Worm (Caenorhabditis elegans): ENCODE data around the gene ZK180.6.

The ZK180.6 gene

DNA sequence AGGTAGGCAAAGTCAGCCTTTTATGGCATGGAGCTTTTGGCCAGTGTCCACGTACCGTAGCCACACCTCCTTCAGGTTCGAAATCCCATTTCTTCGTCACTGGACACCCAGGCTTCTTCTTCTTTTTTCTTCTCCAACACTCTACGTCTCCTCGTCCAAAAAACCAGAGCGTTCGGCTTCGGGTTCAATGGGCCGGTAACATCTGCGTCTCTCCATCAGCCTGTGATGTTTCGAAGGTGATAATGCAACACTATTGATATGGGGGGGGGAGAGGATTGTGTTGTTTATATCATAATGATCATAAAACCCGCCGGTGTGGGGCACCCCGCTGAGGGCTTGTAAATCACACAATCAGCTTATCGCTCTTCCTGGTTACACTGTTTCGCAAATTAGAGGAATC is at the start of gene ZK180.6:
Gene ZK180.6, minus strand, starts transcription at position 101 of the 400 bp plus-strand sequence.
- TF ChIP-seq elt-1 (tag; optimal IDR thresholded peaks at IDR 0.05) (no peak), eor-1 (tag; optimal IDR thresholded peaks at IDR 0.05) (no peak), lin-39 (tag; optimal IDR thresholded peaks at IDR 0.05) (no peak), ceh-9 (tag; optimal IDR thresholded peaks at IDR 0.05) (no peak), fos-1 (tag; optimal IDR thresholded peaks at IDR 0.05) (no peak), nhr-77 (tag; optimal IDR thresholded peaks at IDR 0.05) (no peak)

ce11 chrIV:4574051-4574450 is 49.2 kb upstream of the ZK180.6 start:
- no peak for TF ChIP-seq mml-1 (tag; optimal IDR thresholded peaks at IDR 0.05)
- TF ChIP-seq nfya-1 (tag; optimal IDR thresholded peaks at IDR 0.05; ENCODE audit: insufficient read depth), result peak; percentile 21

DNA sequence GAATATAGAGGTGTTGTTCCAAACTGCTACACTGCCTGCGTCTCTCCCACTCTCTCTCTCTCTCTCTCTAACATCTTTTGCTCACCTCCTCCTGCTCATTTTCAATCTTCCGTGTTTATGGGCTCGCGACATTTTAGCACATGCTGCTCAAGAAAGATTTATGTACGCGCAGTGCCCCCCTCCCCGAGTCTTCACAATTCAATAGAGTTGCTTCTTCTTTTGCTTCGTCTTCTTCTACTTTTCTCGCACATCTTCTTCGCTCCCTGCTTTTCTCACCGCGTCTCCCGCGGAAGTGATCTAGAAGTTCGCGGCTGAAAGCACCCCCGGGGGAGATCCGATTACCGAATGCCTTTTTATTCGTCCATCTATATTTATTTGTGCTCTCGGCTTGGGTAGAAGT is 45.8 kb upstream of the ZK180.6 start:
- TF ChIP-seq nhr-77 (tag; optimal IDR thresholded peaks at IDR 0.05) (no peak), ceh-16 (tag; optimal IDR thresholded peaks at IDR 0.05) (no peak), pha-4 (tag; optimal IDR thresholded peaks at IDR 0.05) (no peak), nfya-1 (tag; optimal IDR thresholded peaks at IDR 0.05; ENCODE audit: insufficient read depth) (peak; percentile 11), fkh-10 (GFP tag; optimal IDR thresholded peaks at IDR 0.05) (peak; percentile 63), ztf-11 (tag; optimal IDR thresholded peaks at IDR 0.05) (no peak)

DNA sequence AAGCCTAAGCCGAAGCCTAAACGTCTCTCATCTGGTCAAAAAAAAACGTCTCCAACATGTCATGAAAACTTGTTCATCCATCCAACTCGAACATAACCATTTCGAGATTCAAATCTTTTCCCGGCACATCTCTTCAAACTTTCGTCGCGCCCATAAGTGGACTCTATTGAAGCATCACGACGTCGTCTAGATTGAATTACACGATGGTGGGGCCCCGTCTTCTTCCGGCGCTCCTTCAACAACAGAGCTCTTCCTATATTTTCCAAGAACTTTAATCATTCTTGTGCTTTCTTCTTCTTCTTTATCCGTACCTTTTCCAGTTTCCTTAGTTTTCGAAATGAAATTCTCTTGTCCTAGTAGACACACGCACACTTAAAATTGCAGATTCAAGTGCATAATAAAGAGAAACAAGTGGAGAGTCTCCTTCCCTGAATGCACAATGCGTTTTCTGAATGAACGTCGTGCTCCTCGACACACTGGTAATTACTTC is 43.6 kb upstream of the ZK180.6 start, which contains the start of gene F28E10.1:
Gene F28E10.1, plus strand, starts transcription at position 440 of the 490 bp plus-strand sequence.
- TF ChIP-seq ceh-28 (tag; optimal IDR thresholded peaks at IDR 0.05) (no peak), nhr-67 (tag; optimal IDR thresholded peaks at IDR 0.05) (no peak), ztf-4 (tag; optimal IDR thresholded peaks at IDR 0.05) (no peak), pqm-1 (tag; optimal IDR thresholded peaks at IDR 0.05) (no peak), fos-1 (tag; optimal IDR thresholded peaks at IDR 0.05) (no peak), lin-39 (tag; optimal IDR thresholded peaks at IDR 0.05) (peak; percentile 1), nhr-12 (tag; optimal IDR thresholded peaks at IDR 0.05) (no peak), fkh-10 (GFP tag; optimal IDR thresholded peaks at IDR 0.05) (peak; percentile 73), unc-39 (tag; optimal IDR thresholded peaks at IDR 0.05) (no peak), nhr-25 (tag; optimal IDR thresholded peaks at IDR 0.05) (no peak), snpc-4 (tag; optimal IDR thresholded peaks at IDR 0.05) (no peak), nhr-77 (tag; optimal IDR thresholded peaks at IDR 0.05) (no peak), aly-2 (tag; optimal IDR thresholded peaks at IDR 0.05) (no peak), nhr-237 (tag; optimal IDR thresholded peaks at IDR 0.05) (no peak)

DNA sequence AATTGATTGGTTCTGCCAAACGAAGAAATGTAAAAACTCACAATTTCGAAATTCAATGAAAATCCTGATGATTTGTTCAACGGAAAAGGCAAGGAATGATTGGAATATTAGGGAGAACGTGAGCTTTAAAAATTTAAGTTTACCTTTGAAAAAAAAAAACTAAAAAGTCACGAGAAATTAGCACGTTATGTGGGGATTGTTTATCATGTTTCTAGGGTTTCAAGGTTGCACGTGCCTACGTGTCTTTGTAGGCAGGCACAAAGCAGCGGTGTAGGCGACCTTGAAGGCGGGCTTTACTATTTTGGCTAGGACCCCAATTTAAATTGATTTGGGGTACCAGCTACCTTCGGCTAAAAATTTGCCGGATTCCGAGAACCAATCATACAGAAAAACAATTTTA is 42.5 kb upstream of the ZK180.6 start, which contains the start of gene F28E10.4:
Gene F28E10.4, minus strand, starts transcription at position 101 of the 400 bp plus-strand sequence.
- no peak for TF ChIP-seq ceh-16 (tag; optimal IDR thresholded peaks at IDR 0.05)
- TF ChIP-seq tbx-2 (tag; optimal IDR thresholded peaks at IDR 0.05), result no peak
- no peak for TF ChIP-seq ceh-9 (tag; optimal IDR thresholded peaks at IDR 0.05)
- TF ChIP-seq daf-12 (tag; optimal IDR thresholded peaks at IDR 0.05), result no peak
- TF ChIP-seq zag-1 (tag; optimal IDR thresholded peaks at IDR 0.05), result no peak
- TF ChIP-seq nhr-25 (tag; optimal IDR thresholded peaks at IDR 0.05), result no peak
- no peak for TF ChIP-seq egl-5 (tag; optimal IDR thresholded peaks at IDR 0.05)
- no peak for TF ChIP-seq fkh-2 (tag; optimal IDR thresholded peaks at IDR 0.05)
- TF ChIP-seq mdl-1 (tag; optimal IDR thresholded peaks at IDR 0.05), result no peak
- TF ChIP-seq lin-39 (tag; optimal IDR thresholded peaks at IDR 0.05), result no peak
- no peak for TF ChIP-seq egl-27 (tag; optimal IDR thresholded peaks at IDR 0.05)
- no peak for TF ChIP-seq ZK546.5 (tag; optimal IDR thresholded peaks at IDR 0.05)
- TF ChIP-seq nhr-76 (tag; optimal IDR thresholded peaks at IDR 0.05), result no peak
- no peak for TF ChIP-seq lsy-12 (tag; optimal IDR thresholded peaks at IDR 0.05)
- no peak for TF ChIP-seq skn-1 (tag; optimal IDR thresholded peaks at IDR 0.05)
- no peak for TF ChIP-seq elt-3 (tag; optimal IDR thresholded peaks at IDR 0.05)
- no peak for TF ChIP-seq nhr-237 (tag; optimal IDR thresholded peaks at IDR 0.05)

DNA sequence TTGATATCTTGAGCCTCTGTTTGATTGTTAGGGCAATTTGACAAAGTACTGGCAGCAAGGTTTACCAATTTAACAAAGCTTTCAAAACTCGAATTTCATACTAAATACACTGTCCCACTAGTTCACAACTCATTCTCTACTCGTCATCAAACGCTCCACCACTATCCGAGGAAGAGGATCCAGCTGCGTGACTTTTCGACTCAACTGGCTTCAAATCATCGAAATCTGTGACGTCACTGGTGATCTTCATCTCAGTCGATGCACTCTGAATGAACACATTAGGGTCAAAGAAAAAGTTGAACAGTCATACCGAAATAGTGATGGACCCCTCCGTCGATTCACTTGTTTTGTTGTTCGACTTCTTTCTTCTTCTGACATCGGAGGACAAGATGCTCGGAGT is 41.0 kb upstream of the ZK180.6 start:
- TF ChIP-seq elt-3 (tag; optimal IDR thresholded peaks at IDR 0.05), result no peak
- TF ChIP-seq sea-2 (GFP tag; optimal IDR thresholded peaks at IDR 0.05), result no peak
- TF ChIP-seq hmg-11 (tag; optimal IDR thresholded peaks at IDR 0.05), result no peak
- no peak for TF ChIP-seq unc-62 (GFP tag; optimal IDR thresholded peaks at IDR 0.05)
- no peak for TF ChIP-seq egl-27 (tag; optimal IDR thresholded peaks at IDR 0.05)
- TF ChIP-seq nhr-237 (tag; optimal IDR thresholded peaks at IDR 0.05), result no peak
